Worm (Caenorhabditis elegans) whole organism, late embryonic: ENCODE data around the gene spds-1.
A peak's percentile ranks its signal among the peaks of the same experiment; 100 is the strongest.

ENCODE experiments used
- F13H6.1 ChIP-seq: sonication (generic microtip); optimal IDR thresholded peaks from 2 replicates; lab custom pipeline; 2016; ENCODE audit warnings: missing genetic modification characterization, missing compliant biosample characterization
- K02D7.2 ChIP-seq: sonication (generic microtip); optimal IDR thresholded peaks from 2 replicates; lab custom pipeline; 2017; ENCODE audit warnings: mild to moderate bottlenecking, missing genetic modification characterization, missing compliant biosample characterization
- Y22D7AL.16 ChIP-seq: sonication (generic microtip); optimal IDR thresholded peaks from 2 replicates; lab custom pipeline; 2016; ENCODE audit warnings: missing genetic modification characterization, missing compliant biosample characterization
- ahr-1 ChIP-seq: sonication (generic microtip); optimal IDR thresholded peaks from 2 replicates; lab custom pipeline; 2016; ENCODE audit warnings: missing genetic modification characterization, missing compliant biosample characterization
- ceh-19 ChIP-seq: fragments of 200-800 bp; sonication (Bioruptor generic); optimal IDR thresholded peaks from 2 replicates; lab custom pipeline; 2018; ENCODE audit warnings: mild to moderate bottlenecking, missing genetic modification characterization, missing compliant biosample characterization
- ceh-2 ChIP-seq: sonication (generic microtip); optimal IDR thresholded peaks from 2 replicates; lab custom pipeline; 2016; ENCODE audit warnings: missing genotype, missing genetic modification characterization, missing compliant biosample characterization
- ceh-22 ChIP-seq: sonication (generic microtip); optimal IDR thresholded peaks from 2 replicates; lab custom pipeline; 2017; ENCODE audit warnings: missing biosample characterization, missing genetic modification characterization
- ceh-24 ChIP-seq: sonication (generic microtip); optimal IDR thresholded peaks from 2 replicates; lab custom pipeline; 2016; ENCODE audit warnings: mild to moderate bottlenecking, missing genetic modification characterization, missing compliant biosample characterization
- ceh-30 ChIP-seq: fragments of 150-350 bp; optimal IDR thresholded peaks from 2 replicates; lab custom pipeline; 2014; ENCODE audit warnings: missing biosample characterization, missing genetic modification characterization
- ceh-31 ChIP-seq: sonication (generic microtip); optimal IDR thresholded peaks from 2 replicates; lab custom pipeline; 2016; ENCODE audit warnings: missing genetic modification characterization, missing compliant biosample characterization
- ceh-45 ChIP-seq: fragments of 200-800 bp; sonication (Bioruptor generic); IDR thresholded peaks from 2 replicates; pipeline ENCODE4 v1.3.6; 2022; ENCODE audit warnings: missing genetic modification reagents, missing genetic modification characterization, missing compliant biosample characterization
- ceh-48 ChIP-seq: sonication (generic microtip); optimal IDR thresholded peaks from 2 replicates; lab custom pipeline; 2016; ENCODE audit warnings: missing genetic modification characterization, inconsistent platforms, missing compliant biosample characterization
- ceh-6 ChIP-seq: fragments of 200-800 bp; sonication (Bioruptor generic); optimal IDR thresholded peaks from 2 replicates; lab custom pipeline; 2018; ENCODE audit warnings: mild to moderate bottlenecking, missing genetic modification characterization, missing compliant biosample characterization
- dve-1 ChIP-seq: sonication (generic microtip); optimal IDR thresholded peaks from 2 replicates; lab custom pipeline; 2017; ENCODE audit warnings: antibody characterized with exemption, mild to moderate bottlenecking, missing genetic modification characterization, missing compliant biosample characterization
- elt-2 ChIP-seq: sonication (generic microtip); optimal IDR thresholded peaks from 2 replicates; lab custom pipeline; 2016; ENCODE audit warnings: missing genetic modification reagents, missing genetic modification characterization, missing compliant biosample characterization
- elt-4 ChIP-seq: sonication (generic microtip); optimal IDR thresholded peaks from 2 replicates; lab custom pipeline; 2016; ENCODE audit warnings: missing genetic modification characterization, missing compliant biosample characterization
- eyg-1 ChIP-seq: sonication (generic microtip); optimal IDR thresholded peaks from 2 replicates; lab custom pipeline; 2016; ENCODE audit warnings: missing genotype, missing genetic modification characterization, missing compliant biosample characterization
- fkh-10 ChIP-seq: fragments of 150-350 bp; optimal IDR thresholded peaks from 2 replicates; lab custom pipeline; 2014; ENCODE audit warnings: missing biosample characterization, missing genetic modification reagents, missing genetic modification characterization
- hlh-6 ChIP-seq: sonication (generic microtip); optimal IDR thresholded peaks from 2 replicates; lab custom pipeline; 2016; ENCODE audit warnings: missing genotype, missing genetic modification characterization, missing compliant biosample characterization
- lim-6 ChIP-seq: sonication (generic microtip); optimal IDR thresholded peaks from 2 replicates; lab custom pipeline; 2016; ENCODE audit warnings: missing genetic modification characterization, missing compliant biosample characterization
- lin-11 ChIP-seq: fragments of 200-800 bp; sonication (Bioruptor generic); optimal IDR thresholded peaks from 2 replicates; lab custom pipeline; 2018; ENCODE audit warnings: mild to moderate bottlenecking, missing genetic modification characterization, missing compliant biosample characterization
- mec-3 ChIP-seq: sonication (generic microtip); optimal IDR thresholded peaks from 2 replicates; lab custom pipeline; 2016; ENCODE audit warnings: borderline replicate concordance, missing genetic modification characterization, missing compliant biosample characterization
- nfya-1 ChIP-seq: sonication (generic microtip); optimal IDR thresholded peaks from 2 replicates; lab custom pipeline; 2017; ENCODE audit warnings: missing genetic modification characterization, mild to moderate bottlenecking, missing compliant biosample characterization, antibody characterized with exemption, moderate library complexity
- pag-3 ChIP-seq: sonication (generic microtip); optimal IDR thresholded peaks from 2 replicates; lab custom pipeline; 2016; ENCODE audit warnings: missing compliant biosample characterization, missing genetic modification characterization, borderline replicate concordance
- pha-2 ChIP-seq: sonication (generic microtip); optimal IDR thresholded peaks from 2 replicates; lab custom pipeline; 2017; ENCODE audit warnings: mild to moderate bottlenecking, missing genetic modification characterization, missing compliant biosample characterization
- pha-4 ChIP-seq: fragments of 150-350 bp; optimal IDR thresholded peaks from 2 replicates; lab custom pipeline; 2018; ENCODE audit warnings: missing biosample characterization, missing genetic modification reagents, missing genetic modification characterization
- rnt-1 ChIP-seq: sonication (generic microtip); optimal IDR thresholded peaks from 2 replicates; lab custom pipeline; 2016; ENCODE audit warnings: missing genetic modification characterization, missing compliant biosample characterization
- sdc-2 ChIP-seq: sonication (generic microtip); optimal IDR thresholded peaks from 2 replicates; lab custom pipeline; 2016; ENCODE audit warnings: missing genotype, missing genetic modification characterization, missing compliant biosample characterization
- sox-4 ChIP-seq: sonication (generic microtip); optimal IDR thresholded peaks from 2 replicates; lab custom pipeline; 2017; ENCODE audit warnings: mild to moderate bottlenecking, missing genetic modification characterization, inconsistent platforms, missing compliant biosample characterization
- ttx-3 ChIP-seq: sonication (generic microtip); optimal IDR thresholded peaks from 2 replicates; lab custom pipeline; 2016; ENCODE audit warnings: missing genetic modification reagents, missing genetic modification characterization, missing compliant biosample characterization
- unc-42 ChIP-seq: sonication (generic microtip); optimal IDR thresholded peaks from 2 replicates; lab custom pipeline; 2016; ENCODE audit warnings: missing genotype, missing genetic modification characterization, missing compliant biosample characterization
- unc-55 ChIP-seq: sonication (generic microtip); optimal IDR thresholded peaks from 2 replicates; lab custom pipeline; 2017; ENCODE audit warnings: missing biosample characterization, missing genetic modification reagents, missing genetic modification characterization
- unc-86 ChIP-seq: sonication (generic microtip); optimal IDR thresholded peaks from 2 replicates; lab custom pipeline; 2016; ENCODE audit warnings: missing genetic modification characterization, missing compliant biosample characterization
- zip-5 ChIP-seq: sonication (generic microtip); optimal IDR thresholded peaks from 2 replicates; lab custom pipeline; 2016; ENCODE audit warnings: missing genetic modification characterization, missing compliant biosample characterization
- ztf-16 ChIP-seq: sonication (generic microtip); optimal IDR thresholded peaks from 2 replicates; lab custom pipeline; 2017; ENCODE audit warnings: missing genetic modification characterization, missing compliant biosample characterization

Gene spds-1

DNA sequence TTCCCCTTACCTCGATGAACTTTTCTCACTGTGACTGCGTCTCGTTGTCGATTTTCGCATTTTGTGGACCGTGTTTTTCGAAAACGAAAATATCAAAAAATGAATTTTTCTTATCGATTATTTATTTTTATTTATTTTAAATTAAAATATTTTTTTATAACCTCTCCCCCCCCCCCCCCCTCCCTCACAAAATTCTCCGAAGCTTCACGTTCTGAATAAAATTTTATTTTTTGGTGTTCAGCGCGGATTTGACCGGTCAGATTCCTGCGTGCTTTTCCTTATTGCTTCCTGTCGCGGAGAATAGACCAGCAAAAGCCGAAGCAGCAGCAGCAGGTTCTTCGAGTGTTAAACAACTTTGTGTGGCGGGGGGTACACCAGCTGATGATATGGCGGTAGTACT is 11.8 kb downstream of the spds-1 start, which contains the start of gene Y46G5A.22:
Y46G5A.22 (minus strand) TSS at position 101 of the 400 bp plus-strand sequence.
- TF ChIP-seq rnt-1 (tag; lab: Kevin White, UChicago) (no peak), sox-4 (no peak), fkh-10 (GFP tag; lab: Kevin White, UChicago) (no peak), lin-11 (tag; lab: Kevin White, UChicago) (no peak), K02D7.2 (no peak), pag-3 (tag; lab: Kevin White, UChicago) (no peak), ceh-24 (tag; lab: Kevin White, UChicago) (no peak), ceh-22 (no peak), Y22D7AL.16 (tag; lab: Kevin White, UChicago) (no peak), ceh-2 (tag; lab: Kevin White, UChicago) (no peak), ttx-3 (tag; lab: Kevin White, UChicago) (no peak), ceh-6 (no peak), dve-1 (tag; lab: Kevin White, UChicago) (no peak)
- TF ChIP-seq, all 69 proteins: peak for 0

DNA sequence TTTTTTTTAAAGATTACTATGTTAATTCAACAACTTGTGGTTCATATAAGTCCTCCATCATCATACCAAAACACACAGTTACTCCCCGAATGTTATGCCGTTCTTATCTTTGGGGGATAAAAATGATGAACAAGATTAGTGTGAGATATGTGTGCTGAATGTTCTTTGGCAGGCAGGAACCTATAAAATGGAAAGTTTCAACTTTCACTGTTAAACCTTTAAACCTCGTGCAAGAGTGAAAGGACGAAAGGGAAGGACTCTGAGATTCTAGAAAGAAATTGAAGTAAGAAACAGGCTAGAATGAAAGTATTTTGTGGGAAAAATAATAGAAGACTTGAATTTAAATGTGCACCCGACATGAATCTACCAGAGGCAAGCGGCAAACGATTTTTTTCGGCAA is 13.3 kb downstream of the spds-1 start:
- TF ChIP-seq elt-4 (tag; lab: Kevin White, UChicago) (no peak), ceh-24 (tag; lab: Kevin White, UChicago) (no peak), ceh-48 (tag; lab: Kevin White, UChicago) (no peak), ceh-31 (tag; lab: Kevin White, UChicago) (no peak)

DNA sequence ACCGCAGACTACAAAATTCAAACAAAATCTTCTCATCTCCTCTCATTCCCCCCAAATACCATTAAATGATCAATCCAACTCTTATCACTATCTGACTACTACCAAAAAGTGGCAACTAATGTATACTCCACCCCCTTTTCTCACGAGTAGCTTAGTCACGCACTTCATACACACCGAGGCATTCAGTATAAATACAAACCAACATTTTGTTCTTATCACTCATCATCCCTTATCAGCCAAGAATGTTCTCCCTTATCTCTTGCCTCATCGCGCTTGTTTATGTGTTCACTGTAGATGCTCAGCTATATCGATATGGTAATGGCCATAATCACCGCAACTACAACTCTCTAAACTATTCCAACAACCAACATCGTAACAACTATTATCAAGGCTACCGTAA is 16.7 kb downstream of the spds-1 start, which contains the start of gene Y46G5A.36:
Y46G5A.36 (plus strand) TSS at position 243 of the 400 bp plus-strand sequence.
- TF ChIP-seq F13H6.1 (tag; lab: Kevin White, UChicago) (no peak), elt-2 (tag; lab: Kevin White, UChicago) (peak; percentile 94), unc-42 (no peak), unc-86 (tag; lab: Kevin White, UChicago) (no peak)

DNA sequence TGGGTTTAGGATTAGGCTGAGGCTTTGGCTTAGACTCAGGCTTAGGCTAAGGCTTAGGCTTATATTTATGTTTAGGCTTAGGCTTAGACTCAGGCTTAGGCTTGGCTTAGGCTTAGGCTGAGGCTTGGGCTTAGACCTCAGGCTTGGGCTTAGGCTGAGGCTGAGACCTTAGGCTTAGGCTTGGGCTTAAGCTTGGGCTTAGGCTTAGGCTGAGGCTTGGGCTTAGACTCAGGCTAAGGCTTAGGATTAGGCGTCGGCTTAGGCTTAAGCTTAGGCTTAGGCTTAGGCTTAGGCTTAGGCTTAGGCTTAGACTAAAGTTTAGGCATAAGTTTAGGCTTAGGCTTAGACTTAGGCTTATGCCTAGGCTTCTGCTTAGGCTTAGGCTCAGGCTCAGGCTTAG is 17.8 kb downstream of the spds-1 start:
- TF ChIP-seq mec-3 = no peak
- TF ChIP-seq dve-1 (tag; lab: Kevin White, UChicago) = peak; percentile 96
- no peak for TF ChIP-seq F13H6.1 (tag; lab: Kevin White, UChicago)
- no peak for TF ChIP-seq pha-4
- TF ChIP-seq ceh-45 (GFP tag; lab: Robert Waterston, UW) = no peak
- no peak for TF ChIP-seq zip-5 (tag; lab: Kevin White, UChicago)
- TF ChIP-seq sdc-2 = no peak
- no peak for TF ChIP-seq ceh-19 (GFP tag; lab: Kevin White, UChicago)
- TF ChIP-seq ceh-30 = no peak
- no peak for TF ChIP-seq ahr-1
- TF ChIP-seq ztf-16 (tag; lab: Kevin White, UChicago) = no peak
- peak; percentile 71 for TF ChIP-seq hlh-6 (tag; lab: Kevin White, UChicago)
- TF ChIP-seq sox-4 = peak; percentile 10
- no peak for TF ChIP-seq eyg-1 (tag; lab: Kevin White, UChicago)

DNA sequence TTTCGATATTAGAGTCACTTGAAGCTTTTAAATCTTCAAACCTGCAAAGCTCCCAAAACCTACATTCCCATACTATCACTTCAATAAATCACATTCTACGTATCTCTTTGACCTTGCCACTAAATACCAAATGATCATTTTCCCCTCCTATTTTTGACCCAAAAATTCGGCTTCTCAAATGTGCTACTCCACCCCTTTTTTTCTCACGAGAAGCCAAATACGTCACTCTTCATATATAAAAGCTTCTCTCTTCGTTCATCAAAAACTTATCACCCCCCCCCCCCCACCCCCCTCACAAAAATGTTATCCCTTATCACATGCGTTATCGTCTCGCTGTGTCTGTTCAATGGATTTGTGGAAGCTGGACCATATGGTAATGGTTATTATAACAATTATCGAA is 20.1 kb downstream of the spds-1 start, which contains the start of gene Y46G5A.38:
Y46G5A.38 (plus strand) TSS at position 301 of the 400 bp plus-strand sequence.
- TF ChIP-seq unc-55 (GFP tag; lab: Kevin White, UChicago) = no peak
- no peak for TF ChIP-seq lim-6 (tag; lab: Kevin White, UChicago)
- TF ChIP-seq nfya-1 = no peak
- no peak for TF ChIP-seq ceh-48 (tag; lab: Kevin White, UChicago)
- TF ChIP-seq K02D7.2 = no peak
- no peak for TF ChIP-seq elt-4 (tag; lab: Kevin White, UChicago)
- no peak for TF ChIP-seq pha-2 (tag; lab: Kevin White, UChicago)
